Worm (Caenorhabditis elegans): ENCODE measurements around the gene Y113G7A.14.
A peak's percentile ranks its signal among the peaks of the same experiment; 100 is the strongest.

The Y113G7A.14 gene

DNA sequence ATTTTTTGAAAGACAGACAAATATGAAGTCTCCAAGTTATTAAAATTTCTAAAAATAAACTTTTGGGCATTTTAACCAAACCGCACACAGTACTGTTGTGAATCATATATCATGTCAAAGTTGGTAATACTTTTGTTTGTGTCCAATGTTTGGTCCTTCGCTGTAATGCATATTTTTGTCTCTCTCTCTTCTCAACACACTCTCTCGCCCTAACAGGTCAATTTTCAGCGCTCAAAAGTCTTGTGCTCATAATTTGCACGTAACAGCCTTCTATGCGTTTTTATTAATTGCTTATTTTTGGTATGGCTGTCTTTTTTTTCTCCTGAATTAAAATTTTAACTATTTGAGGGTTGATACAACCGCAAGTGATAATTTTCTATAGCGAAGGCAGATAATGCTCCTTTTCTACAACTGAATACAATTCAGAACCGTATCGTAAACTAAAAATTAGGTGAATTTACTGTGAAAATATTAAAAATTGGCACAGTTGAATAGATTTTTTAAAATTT is 23.6 kb upstream of the Y113G7A.14 start (continued):
- no peak for TF ChIP-seq T26A8.4 (GFP tag; IDR thresholded peaks at IDR 0.05)

DNA sequence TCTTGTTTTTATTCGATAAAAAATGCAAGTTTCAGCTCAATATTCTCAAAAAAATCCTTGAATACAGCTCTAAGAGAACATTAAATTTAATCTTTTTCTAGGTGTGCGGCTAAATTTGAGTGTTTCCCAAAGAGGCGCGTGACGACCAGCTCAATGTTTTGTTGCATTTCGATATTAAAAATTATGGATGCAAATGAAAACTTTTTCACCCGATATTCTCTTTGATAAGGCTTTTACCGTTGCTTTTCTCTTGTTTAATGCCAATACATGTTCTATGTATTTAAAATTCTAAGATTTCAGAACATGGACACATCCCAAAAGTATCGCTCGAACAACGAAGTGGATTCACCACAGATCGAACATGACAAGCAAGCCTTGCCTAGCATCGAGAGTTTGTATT is 20.0 kb upstream of the Y113G7A.14 start, which contains the start of gene F19B2.6:
Gene F19B2.6 (plus strand): TSS at position 301 of the 400 bp plus-strand sequence.
- TF ChIP-seq D1046.2 (GFP tag; IDR thresholded peaks at IDR 0.05), result no peak
- no peak for TF ChIP-seq ZK337.2 (GFP tag; IDR thresholded peaks at IDR 0.05)
- TF ChIP-seq pha-4 (GFP tag; IDR thresholded peaks at IDR 0.05), result no peak
- TF ChIP-seq pha-4 (tag; optimal IDR thresholded peaks at IDR 0.05), result no peak
- no peak for TF ChIP-seq jun-1 (tag; optimal IDR thresholded peaks at IDR 0.05)
- TF ChIP-seq gei-8 (GFP tag; optimal IDR thresholded peaks at IDR 0.05), result no peak
- TF ChIP-seq ceh-82 (tag; optimal IDR thresholded peaks at IDR 0.05), result no peak
- no peak for TF ChIP-seq F37D6.2 (tag; optimal IDR thresholded peaks at IDR 0.05)
- TF ChIP-seq mxl-2 (GFP tag; conservative IDR thresholded peaks at IDR 0.05), result no peak
- TF ChIP-seq nhr-28 (tag; optimal IDR thresholded peaks at IDR 0.05), result no peak
- no peak for TF ChIP-seq dmd-6 (GFP tag; IDR thresholded peaks at IDR 0.05)
- no peak for TF ChIP-seq arid-1 (GFP tag; conservative IDR thresholded peaks at IDR 0.05)
- TF ChIP-seq nhr-11 (tag; optimal IDR thresholded peaks at IDR 0.05), result no peak
- no peak for TF ChIP-seq dmd-9 (GFP tag; IDR thresholded peaks at IDR 0.05)
- TF ChIP-seq lin-1 (GFP tag; IDR thresholded peaks at IDR 0.05), result no peak
- TF ChIP-seq ceh-44 (GFP tag; IDR thresholded peaks at IDR 0.05), result no peak
- no peak for TF ChIP-seq fos-1 (tag; optimal IDR thresholded peaks at IDR 0.05)
- TF ChIP-seq vab-7 (GFP tag; IDR thresholded peaks at IDR 0.05), result no peak
- TF ChIP-seq nhr-25 (tag; optimal IDR thresholded peaks at IDR 0.05; ENCODE audit: borderline replicate concordance, insufficient read depth), result no peak
- TF ChIP-seq zfp-2 (tag; optimal IDR thresholded peaks at IDR 0.05), result no peak

DNA sequence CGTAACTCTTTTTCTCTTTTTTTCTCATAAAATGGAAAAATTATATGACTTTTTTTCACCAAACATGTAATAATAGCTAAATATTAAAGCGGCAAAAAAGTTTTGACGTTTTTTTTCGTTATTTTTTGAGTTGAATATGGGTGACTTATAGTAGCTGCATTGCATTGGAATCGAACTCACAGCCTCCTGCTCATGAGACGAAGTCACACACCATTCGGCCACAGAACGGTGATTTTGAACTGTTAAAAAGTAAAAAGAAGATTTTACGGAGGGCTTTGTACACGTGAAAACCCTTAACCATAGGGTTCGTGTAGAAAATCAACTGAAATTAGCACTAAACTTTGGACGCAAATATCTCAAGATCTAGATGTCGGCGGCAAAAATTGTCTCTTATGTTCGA is 13.6 kb upstream of the Y113G7A.14 start:
- TF ChIP-seq lir-3 (tag; optimal IDR thresholded peaks at IDR 0.05), result no peak

DNA sequence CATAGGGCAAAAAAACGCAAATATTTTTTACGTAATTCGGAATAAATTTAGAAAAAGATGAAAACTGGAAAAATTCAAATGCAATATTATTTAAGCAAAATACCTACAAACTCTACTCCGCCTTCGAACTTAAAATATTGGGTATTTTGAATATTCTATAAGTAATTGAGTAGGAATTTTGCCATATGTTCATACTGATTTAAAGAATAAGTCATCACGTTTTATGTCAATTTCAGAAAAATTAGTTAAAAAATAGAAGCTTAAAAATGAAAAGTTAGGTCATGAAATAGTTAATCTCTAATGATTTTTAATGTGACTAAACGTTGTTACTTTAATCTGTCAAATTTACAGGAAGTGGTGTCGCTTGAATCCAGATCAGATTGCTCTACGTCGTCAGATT is 13.2 kb upstream of the Y113G7A.14 start, which contains the start of gene F19B2.7:
Gene F19B2.7 (plus strand): TSS at position 301 of the 400 bp plus-strand sequence.
- TF ChIP-seq unc-130 (GFP tag; optimal IDR thresholded peaks at IDR 0.05), result no peak
- no peak for TF ChIP-seq egl-43 (GFP tag; IDR thresholded peaks at IDR 0.05)
- TF ChIP-seq zfp-3 (GFP tag; conservative IDR thresholded peaks at IDR 0.05), result no peak
- no peak for TF ChIP-seq nhr-102 (tag; optimal IDR thresholded peaks at IDR 0.05)
- TF ChIP-seq nhr-77 (tag; optimal IDR thresholded peaks at IDR 0.05), result no peak
- no peak for TF ChIP-seq tra-1 (GFP tag; IDR thresholded peaks at IDR 0.05)
- TF ChIP-seq pha-4 (GFP tag; IDR thresholded peaks at IDR 0.05), result no peak
- no peak for TF ChIP-seq pha-4 (tag; optimal IDR thresholded peaks at IDR 0.05)
- no peak for TF ChIP-seq snpc-4 (tag; optimal IDR thresholded peaks at IDR 0.05)
- no peak for TF ChIP-seq lsy-2 (tag; optimal IDR thresholded peaks at IDR 0.05)
- TF ChIP-seq ZK546.5 (tag; optimal IDR thresholded peaks at IDR 0.05), result no peak
- TF ChIP-seq ama-1 (optimal IDR thresholded peaks at IDR 0.05), result no peak
- TF ChIP-seq F37D6.2 (tag; optimal IDR thresholded peaks at IDR 0.05), result no peak
- no peak for TF ChIP-seq Y75B8A.6 (GFP tag; IDR thresholded peaks at IDR 0.05)

DNA sequence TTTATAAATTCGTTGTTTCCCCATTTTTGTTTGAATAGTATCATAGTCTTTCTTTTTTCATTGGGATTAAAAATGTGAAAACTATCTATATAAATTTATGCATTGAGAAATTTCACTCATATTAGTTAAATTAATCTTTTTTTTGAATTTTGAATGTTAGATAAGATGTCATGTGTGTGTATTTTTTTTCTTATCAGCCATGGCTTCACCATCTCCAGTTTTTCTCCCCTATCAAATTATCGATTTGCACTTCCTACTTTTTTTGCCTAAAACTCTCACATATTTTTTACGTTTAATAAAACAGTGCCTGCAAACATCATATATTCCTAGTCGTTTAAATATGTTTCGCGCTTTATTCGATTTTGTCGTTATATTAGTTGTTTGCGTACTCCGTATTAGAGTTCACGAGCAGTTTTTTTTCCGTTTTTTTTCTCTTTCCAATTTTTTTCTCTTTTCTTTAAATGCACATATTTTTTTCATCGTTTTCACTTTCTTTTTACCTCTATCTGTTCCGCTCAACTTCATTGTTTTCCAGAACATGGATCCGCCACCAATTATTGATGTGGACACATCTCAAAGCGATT is 9.5 kb upstream of the Y113G7A.14 start, which contains the start of gene Y113G7A.13:
Gene Y113G7A.13 (plus strand): TSS at position 534 of the 584 bp plus-strand sequence.
- TF ChIP-seq nhr-77 (tag; optimal IDR thresholded peaks at IDR 0.05), result peak; percentile 77
- peak; percentile 66 for TF ChIP-seq nhr-28 (tag; optimal IDR thresholded peaks at IDR 0.05)
- TF ChIP-seq hlh-11 (tag; optimal IDR thresholded peaks at IDR 0.05), result peak; percentile 54
- no peak for TF ChIP-seq daf-12 (tag; optimal IDR thresholded peaks at IDR 0.05)
- TF ChIP-seq lin-1 (GFP tag; IDR thresholded peaks at IDR 0.05), result peak; percentile 55; the same call in 1 of the 2 replicates
- TF ChIP-seq mdl-1 (tag; optimal IDR thresholded peaks at IDR 0.05), result peak in 1 of 2 experiments; percentile 5
- TF ChIP-seq dmd-6 (GFP tag; IDR thresholded peaks at IDR 0.05), result peak; percentile 58
- TF ChIP-seq nhr-25 (tag; optimal IDR thresholded peaks at IDR 0.05; ENCODE audit: borderline replicate concordance, insufficient read depth), result no peak
- no peak for TF ChIP-seq daf-19 (GFP tag; conservative IDR thresholded peaks at IDR 0.05)
- TF ChIP-seq pqm-1 (tag; optimal IDR thresholded peaks at IDR 0.05), result peak; percentile 98
- TF ChIP-seq dve-1 (tag; optimal IDR thresholded peaks at IDR 0.05; ENCODE audit: insufficient read depth), result peak; percentile 80
- TF ChIP-seq T20F7.1 (GFP tag; optimal IDR thresholded peaks at IDR 0.05), result peak; percentile 27
- TF ChIP-seq daf-16 (GFP tag; optimal IDR thresholded peaks at IDR 0.05), result no peak
- peak; percentile 72 for TF ChIP-seq daf-16 (tag; optimal IDR thresholded peaks at IDR 0.05)

Data from whole organism, L4 larva.